Worm (Caenorhabditis elegans): Measurements from ENCODE around the gene Y44A6C.2.

ce11 chrV:20691585-20691984 lies 30.4 kb upstream of the Y44A6C.2 start, which contains the start of gene F53F8.4:
- TF ChIP-seq fkh-10 (GFP tag; optimal IDR thresholded peaks at IDR 0.05) (no peak), mdl-1 (tag; optimal IDR thresholded peaks at IDR 0.05) (no peak), aly-2 (tag; optimal IDR thresholded peaks at IDR 0.05) (no peak), ceh-82 (tag; optimal IDR thresholded peaks at IDR 0.05) (no peak)

Measured in whole organism, L3 larva.